Worm (Caenorhabditis elegans) whole organism, midembryonic: ENCODE measurements around the gene pqn-87.

Experiments used
- T22C8.4 ChIP-seq: fragments of 200-800 bp; sonication (Bioruptor generic); IDR thresholded peaks from 2 replicates; pipeline ENCODE4 v1.3.6; 2022; ENCODE audit warnings: missing genetic modification characterization, missing compliant biosample characterization
- cog-1 ChIP-seq: sonication (generic microtip); optimal IDR thresholded peaks from 2 replicates; lab custom pipeline; 2016; ENCODE audit warnings: missing genetic modification characterization, missing compliant biosample characterization
- flt-1 ChIP-seq: fragments of 200-800 bp; sonication (Bioruptor generic); IDR thresholded peaks from 2 replicates; pipeline ENCODE4 v1.3.6; 2022; ENCODE audit warnings: missing genetic modification characterization, missing compliant biosample characterization
- klf-2 ChIP-seq: fragments of 200-800 bp; sonication (Bioruptor generic); conservative IDR thresholded peaks from 2 replicates; pipeline ENCODE4 v1.3.6; 2022; ENCODE audit warnings: missing genetic modification reagents, missing genetic modification characterization, missing compliant biosample characterization
- med-1 ChIP-seq: sonication (generic microtip); optimal IDR thresholded peaks from 2 replicates; lab custom pipeline; 2017; ENCODE audit warnings: missing genetic modification characterization, mild to moderate bottlenecking, missing compliant biosample characterization, antibody characterized with exemption, missing genetic modification reagents; ENCODE audit not compliant: insufficient read depth
- ref-1 ChIP-seq: fragments of 200-800 bp; sonication (Bioruptor generic); conservative IDR thresholded peaks from 2 replicates; pipeline ENCODE4 v1.3.6; 2022; ENCODE audit warnings: missing genetic modification reagents, missing genetic modification characterization, missing compliant biosample characterization
- tab-1 ChIP-seq: fragments of 200-800 bp; sonication (Bioruptor generic); IDR thresholded peaks from 2 replicates; pipeline ENCODE4 v1.3.6; 2022; ENCODE audit warnings: missing genetic modification characterization, missing compliant biosample characterization
- ztf-23 ChIP-seq: fragments of 200-800 bp; sonication (Bioruptor generic); IDR thresholded peaks from 2 replicates; pipeline ENCODE4 v1.3.6; 2022; ENCODE audit warnings: missing genetic modification reagents, missing genetic modification characterization, missing compliant biosample characterization
- ztf-29 ChIP-seq: fragments of 200-800 bp; sonication (Bioruptor generic); IDR thresholded peaks from 2 replicates; pipeline ENCODE4 v1.3.6; 2022; ENCODE audit warnings: missing genetic modification reagents, missing genetic modification characterization, missing compliant biosample characterization

The pqn-87 gene

ce11 chrII:12255545-12256233 is 30.8 kb upstream of the pqn-87 start:
- no peak for TF ChIP-seq flt-1
- no peak for TF ChIP-seq ref-1 (GFP tag; lab: Robert Waterston, UW)
- no peak for TF ChIP-seq tab-1 (GFP tag; lab: Robert Waterston, UW)
- peak; percentile 79; the same call in 1 of the 2 replicates for TF ChIP-seq T22C8.4 (GFP tag; lab: Robert Waterston, UW)
- no peak for TF ChIP-seq ztf-23 (GFP tag; lab: Robert Waterston, UW)
- TF ChIP-seq klf-2 (GFP tag; lab: Robert Waterston, UW) = no peak

ce11 chrII:12249042-12249441 is 24.2 kb upstream of the pqn-87 start, which contains the start of gene tag-276:
TSS of gene tag-276 (minus strand) at chrII:12249142.
- TF ChIP-seq ref-1 (GFP tag; lab: Robert Waterston, UW) (no peak), med-1 (GFP tag; lab: Kevin White, UChicago) (no peak), ztf-29 (GFP tag; lab: Robert Waterston, UW) (no peak), flt-1 (no peak), T22C8.4 (GFP tag; lab: Robert Waterston, UW) (no peak), cog-1 (tag; lab: Kevin White, UChicago) (no peak), klf-2 (GFP tag; lab: Robert Waterston, UW) (no peak), tab-1 (GFP tag; lab: Robert Waterston, UW) (no peak), ztf-23 (GFP tag; lab: Robert Waterston, UW) (no peak)

- TF ChIP-seq tab-1 (GFP tag; lab: Robert Waterston, UW) (peak; percentile 54; the same call in 1 of the 2 replicates), med-1 (GFP tag; lab: Kevin White, UChicago) (no peak)
These were observed 17.7 kb upstream of the pqn-87 start, which contains the start of gene Y57A10A.24 for ce11 chrII:12242551-12242950. TSS of gene Y57A10A.24 (plus strand) at chrII:12242946.

- TF ChIP-seq tab-1 (GFP tag; lab: Robert Waterston, UW) (no peak), T22C8.4 (GFP tag; lab: Robert Waterston, UW) (no peak), flt-1 (no peak), ztf-29 (GFP tag; lab: Robert Waterston, UW) (no peak), ztf-23 (GFP tag; lab: Robert Waterston, UW) (no peak), klf-2 (GFP tag; lab: Robert Waterston, UW) (no peak), med-1 (GFP tag; lab: Kevin White, UChicago) (no peak), cog-1 (tag; lab: Kevin White, UChicago) (no peak), ref-1 (GFP tag; lab: Robert Waterston, UW) (no peak)
These were observed 16.9 kb upstream of the pqn-87 start for ce11 chrII:12241792-12242191.

ce11 chrII:12240088-12240487 is 15.2 kb upstream of the pqn-87 start, which contains the start of gene txdc-12.1:
TSS of gene txdc-12.1 (plus strand) at chrII:12240388.
- TF ChIP-seq ztf-29 (GFP tag; lab: Robert Waterston, UW) (no peak), tab-1 (GFP tag; lab: Robert Waterston, UW) (no peak), T22C8.4 (GFP tag; lab: Robert Waterston, UW) (no peak), cog-1 (tag; lab: Kevin White, UChicago) (no peak), klf-2 (GFP tag; lab: Robert Waterston, UW) (no peak), med-1 (GFP tag; lab: Kevin White, UChicago) (no peak), ztf-23 (GFP tag; lab: Robert Waterston, UW) (no peak), ref-1 (GFP tag; lab: Robert Waterston, UW) (no peak), flt-1 (no peak)

- TF ChIP-seq cog-1 (tag; lab: Kevin White, UChicago) (no peak), ztf-29 (GFP tag; lab: Robert Waterston, UW) (no peak), klf-2 (GFP tag; lab: Robert Waterston, UW) (no peak), ztf-23 (GFP tag; lab: Robert Waterston, UW) (no peak), tab-1 (GFP tag; lab: Robert Waterston, UW) (no peak), flt-1 (no peak), T22C8.4 (GFP tag; lab: Robert Waterston, UW) (no peak)
These were observed 14.6 kb upstream of the pqn-87 start for ce11 chrII:12239449-12239848.

- TF ChIP-seq tab-1 (GFP tag; lab: Robert Waterston, UW) (no peak), ref-1 (GFP tag; lab: Robert Waterston, UW) (no peak), cog-1 (tag; lab: Kevin White, UChicago) (no peak), klf-2 (GFP tag; lab: Robert Waterston, UW) (no peak), T22C8.4 (GFP tag; lab: Robert Waterston, UW) (no peak)
These were observed 12.7 kb upstream of the pqn-87 start for ce11 chrII:12237555-12237954.

- TF ChIP-seq klf-2 (GFP tag; lab: Robert Waterston, UW) (no peak), med-1 (GFP tag; lab: Kevin White, UChicago) (no peak), ref-1 (GFP tag; lab: Robert Waterston, UW) (no peak), ztf-23 (GFP tag; lab: Robert Waterston, UW) (no peak)
These were observed 3.1 kb upstream of the pqn-87 start, which contains the start of gene sinh-1 for ce11 chrII:12228005-12228404. TSS of gene sinh-1 (plus strand) at chrII:12228305.

ce11 chrII:12226192-12226591 is 1.3 kb upstream of the pqn-87 start:
- TF ChIP-seq ztf-29 (GFP tag; lab: Robert Waterston, UW) (no peak), klf-2 (GFP tag; lab: Robert Waterston, UW) (no peak), tab-1 (GFP tag; lab: Robert Waterston, UW) (no peak), cog-1 (tag; lab: Kevin White, UChicago) (no peak), ztf-23 (GFP tag; lab: Robert Waterston, UW) (no peak), T22C8.4 (GFP tag; lab: Robert Waterston, UW) (no peak), med-1 (GFP tag; lab: Kevin White, UChicago) (no peak), flt-1 (no peak), ref-1 (GFP tag; lab: Robert Waterston, UW) (no peak)
